Fruit fly (Drosophila melanogaster): ENCODE data around the gene Ork1.

Ork1 gene

DNA sequence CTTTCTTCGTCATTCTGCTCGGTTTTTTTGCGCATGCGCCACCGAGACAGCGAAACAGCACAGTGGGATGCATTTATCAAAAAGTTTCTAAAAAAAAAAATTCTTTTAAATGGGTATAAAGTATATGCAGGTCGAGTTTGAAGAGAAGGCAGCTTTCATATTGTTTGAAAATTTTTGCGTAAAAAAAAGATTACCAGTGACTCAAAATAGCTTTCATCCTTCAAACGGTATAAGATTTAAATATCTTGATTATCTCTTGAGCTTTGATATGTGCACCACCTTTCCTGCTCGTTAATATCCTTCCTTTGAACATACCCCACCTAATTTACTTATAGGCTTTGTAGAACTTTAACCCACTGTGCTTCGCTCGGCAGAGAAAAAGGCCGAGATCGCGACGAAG is 14.0 kb upstream of the Ork1 start (continued):
- TF ChIP-seq CG5180 (GFP tag; optimal IDR thresholded peaks at IDR 0.05), result peak; percentile 38
- no peak for TF ChIP-seq CkIIα-i1 (GFP tag; IDR thresholded peaks at IDR 0.05)
- peak; percentile 80 for TF ChIP-seq CG18262 (tag; optimal IDR thresholded peaks at IDR 0.05)
- no peak for TF ChIP-seq CG5953 (GFP tag; IDR thresholded peaks at IDR 0.05)
- no peak for TF ChIP-seq CG17568 (GFP tag; optimal IDR thresholded peaks at IDR 0.05)
- peak; percentile 36 for TF ChIP-seq CG14965 (GFP tag; optimal IDR thresholded peaks at IDR 0.05; ENCODE audit: borderline replicate concordance)
- TF ChIP-seq CG10654 (GFP tag; optimal IDR thresholded peaks at IDR 0.05), result peak; percentile 26
- no peak for TF ChIP-seq CG13123 (GFP tag; optimal IDR thresholded peaks at IDR 0.05)
- TF ChIP-seq D19A (tag; optimal IDR thresholded peaks at IDR 0.05), result peak; percentile 64
- TF ChIP-seq CG18011 (GFP tag; optimal IDR thresholded peaks at IDR 0.05), result no peak
- TF ChIP-seq pzg (GFP tag; optimal IDR thresholded peaks at IDR 0.05), result no peak
- no peak for TF ChIP-seq br (optimal IDR thresholded peaks at IDR 0.05)
- TF ChIP-seq az2 (GFP tag; optimal IDR thresholded peaks at IDR 0.05), result peak; percentile 64
- peak; percentile 21 for TF ChIP-seq Bdp1 (GFP tag; optimal IDR thresholded peaks at IDR 0.05)
- TF ChIP-seq CG18599 (GFP tag; optimal IDR thresholded peaks at IDR 0.05), result peak; percentile 45
- no peak for TF ChIP-seq wek (GFP tag; optimal IDR thresholded peaks at IDR 0.05)
- no peak for TF ChIP-seq CG33213 (GFP tag; optimal IDR thresholded peaks at IDR 0.05)
- TF ChIP-seq CG17186 (GFP tag; optimal IDR thresholded peaks at IDR 0.05), result no peak
- 0 out of 3 replicates have a peak, but pooled peaks have one; percentile 47 for TF ChIP-seq zfh1 (GFP tag; IDR thresholded peaks at IDR 0.05)
- TF ChIP-seq sqz (GFP tag; optimal IDR thresholded peaks at IDR 0.05), result peak; percentile 52
- TF ChIP-seq mld (GFP tag; IDR thresholded peaks at IDR 0.05; ENCODE audit: partially characterized antibody), result no peak
- TF ChIP-seq twi (tag; optimal IDR thresholded peaks at IDR 0.05), result peak; percentile 20
- TF ChIP-seq CG7271 (tag; optimal IDR thresholded peaks at IDR 0.05), result no peak
- no peak for TF ChIP-seq gsb (GFP tag; IDR thresholded peaks at IDR 0.05)
- TF ChIP-seq HLH54F (GFP tag; optimal IDR thresholded peaks at IDR 0.05), result peak; percentile 29
- peak; percentile 45 for TF ChIP-seq CG8359 (GFP tag; optimal IDR thresholded peaks at IDR 0.05; ENCODE audit: borderline replicate concordance)
- TF ChIP-seq grau (tag; optimal IDR thresholded peaks at IDR 0.05), result peak; percentile 70
- no peak; the same call in 2 of the 3 replicates for TF ChIP-seq CG14050 (GFP tag; IDR thresholded peaks at IDR 0.05)
- TF ChIP-seq dm (GFP tag; optimal IDR thresholded peaks at IDR 0.05), result no peak
- no peak for TF ChIP-seq dati (GFP tag; IDR thresholded peaks at IDR 0.05)
- TF ChIP-seq CG17829 (tag; optimal IDR thresholded peaks at IDR 0.05), result peak; percentile 76
- peak; percentile 33 for TF ChIP-seq Max (GFP tag; optimal IDR thresholded peaks at IDR 0.05)
- no peak for TF ChIP-seq inv (GFP tag; IDR thresholded peaks at IDR 0.05; ENCODE audit: partially characterized antibody)
- no peak for TF ChIP-seq ato (GFP tag; IDR thresholded peaks at IDR 0.05; ENCODE audit: partially characterized antibody)
- TF ChIP-seq CG1602 (GFP tag; optimal IDR thresholded peaks at IDR 0.05), result peak; percentile 57
- peak; percentile 64 for TF ChIP-seq Blimp-1 (GFP tag; optimal IDR thresholded peaks at IDR 0.05)
- no peak for TF ChIP-seq Hr39 (optimal IDR thresholded peaks at IDR 0.05)
- no peak for TF ChIP-seq sr (GFP tag; IDR thresholded peaks at IDR 0.05)
- no peak for TF ChIP-seq salm (tag; optimal IDR thresholded peaks at IDR 0.05)
- no peak for TF ChIP-seq exex (tag; optimal IDR thresholded peaks at IDR 0.05)
- no peak for TF ChIP-seq rib (GFP tag; IDR thresholded peaks at IDR 0.05)
- TF ChIP-seq chif (GFP tag; optimal IDR thresholded peaks at IDR 0.05), result peak; percentile 48 to 69
- TF ChIP-seq CG15514 (GFP tag; optimal IDR thresholded peaks at IDR 0.05), result peak; percentile 18
- peak; percentile 53 for TF ChIP-seq ems (GFP tag; optimal IDR thresholded peaks at IDR 0.05)
- no peak for TF ChIP-seq psq (GFP tag; optimal IDR thresholded peaks at IDR 0.05)
- TF ChIP-seq toy (GFP tag; IDR thresholded peaks at IDR 0.05), result no peak
- peak; percentile 52 for TF ChIP-seq kay (GFP tag; optimal IDR thresholded peaks at IDR 0.05)
- peak; percentile 4 for TF ChIP-seq NK7.1 (GFP tag; optimal IDR thresholded peaks at IDR 0.05)
- no peak for TF ChIP-seq emc (GFP tag; optimal IDR thresholded peaks at IDR 0.05)
- peak; percentile 74 for TF ChIP-seq HHEX (GFP tag; optimal IDR thresholded peaks at IDR 0.05)
- peak in 1 of 2 experiments; percentile 53 for TF ChIP-seq Eip74EF (GFP tag; optimal IDR thresholded peaks at IDR 0.05)

Data from whole organism, embryonic.